Worm (Caenorhabditis elegans) whole organism, midembryonic: Measurements from ENCODE around the gene stdh-1.

Source experiments
- T22C8.4 ChIP-seq: fragments of 200-800 bp; sonication (Bioruptor generic); IDR thresholded peaks from 2 replicates; pipeline ENCODE4 v1.3.6; 2022; ENCODE audit warnings: missing genetic modification characterization, missing compliant biosample characterization
- flt-1 ChIP-seq: fragments of 200-800 bp; sonication (Bioruptor generic); IDR thresholded peaks from 2 replicates; pipeline ENCODE4 v1.3.6; 2022; ENCODE audit warnings: missing genetic modification characterization, missing compliant biosample characterization
- klf-2 ChIP-seq: fragments of 200-800 bp; sonication (Bioruptor generic); conservative IDR thresholded peaks from 2 replicates; pipeline ENCODE4 v1.3.6; 2022; ENCODE audit warnings: missing genetic modification reagents, missing genetic modification characterization, missing compliant biosample characterization
- ref-1 ChIP-seq: fragments of 200-800 bp; sonication (Bioruptor generic); conservative IDR thresholded peaks from 2 replicates; pipeline ENCODE4 v1.3.6; 2022; ENCODE audit warnings: missing genetic modification reagents, missing genetic modification characterization, missing compliant biosample characterization
- tab-1 ChIP-seq: fragments of 200-800 bp; sonication (Bioruptor generic); IDR thresholded peaks from 2 replicates; pipeline ENCODE4 v1.3.6; 2022; ENCODE audit warnings: missing genetic modification characterization, missing compliant biosample characterization

ce11 chrV:13926398-13926797, 20.1 kb downstream of the stdh-1 start, which contains the start of gene srxa-12:
- no peak for TF ChIP-seq flt-1 (GFP tag; lab: Robert Waterston, UW)
- TF ChIP-seq tab-1 (GFP tag; lab: Robert Waterston, UW): no peak
- TF ChIP-seq klf-2 (GFP tag; lab: Robert Waterston, UW): no peak
- no peak for TF ChIP-seq T22C8.4 (GFP tag; lab: Robert Waterston, UW)
- no peak for TF ChIP-seq ref-1
